Fruit fly (Drosophila melanogaster) whole organism, embryonic: ENCODE results near the gene Yip1d1.
A peak's percentile ranks its signal among the peaks of the same experiment; 100 is the strongest.

Source experiments
- Atf-2 ChIP-seq: fragments of 200-800 bp; sonication (Bioruptor generic); optimal IDR thresholded peaks from 2 replicates; lab custom pipeline; 2016; ENCODE audit warnings: missing biosample characterization, missing genetic modification characterization
- B-H2 ChIP-seq: fragments of 200-800 bp; sonication (Bioruptor generic); optimal IDR thresholded peaks from 2 replicates; lab custom pipeline; 2018; ENCODE audit warnings: missing biosample characterization, mild to moderate bottlenecking, missing genetic modification characterization
- CG10147 ChIP-seq: fragments of 200-800 bp; sonication (Bioruptor generic); optimal IDR thresholded peaks from 2 replicates; lab custom pipeline; 2019; ENCODE audit warnings: missing biosample characterization, mild to moderate bottlenecking, missing genetic modification characterization, moderate library complexity
- CG10209 ChIP-seq: fragments of 200-800 bp; sonication (Bioruptor generic); optimal IDR thresholded peaks from 3 replicates; lab custom pipeline; 2017; ENCODE audit warnings: missing biosample characterization, mild to moderate bottlenecking, missing genetic modification characterization, missing genetic modification reagents
- CG11456 ChIP-seq: fragments of 200-800 bp; sonication (Bioruptor generic); IDR thresholded peaks from 3 replicates; pipeline ENCODE4 v1.3.6; 2022; ENCODE audit warnings: missing biosample characterization, missing genetic modification characterization
- CG11723 ChIP-seq: fragments of 200-800 bp; sonication (Bioruptor generic); optimal IDR thresholded peaks from 2 replicates; lab custom pipeline; 2017; ENCODE audit warnings: missing biosample characterization, mild to moderate bottlenecking, missing genetic modification characterization
- CG12942 ChIP-seq: fragments of 200-800 bp; sonication (Bioruptor generic); optimal IDR thresholded peaks from 3 replicates; lab custom pipeline; 2016; ENCODE audit warnings: missing biosample characterization, missing genetic modification characterization
- CG13424 ChIP-seq: fragments of 200-800 bp; sonication (Bioruptor generic); optimal IDR thresholded peaks from 2 replicates; lab custom pipeline; 2019; ENCODE audit warnings: missing biosample characterization, mild to moderate bottlenecking, missing genetic modification characterization, moderate library complexity
- CG15269 ChIP-seq: fragments of 200-800 bp; sonication (Bioruptor generic); optimal IDR thresholded peaks from 2 replicates; lab custom pipeline; 2018; ENCODE audit warnings: missing biosample characterization, mild to moderate bottlenecking, missing genetic modification characterization, moderate library complexity
- CG1603 ChIP-seq: fragments of 200-800 bp; sonication (Bioruptor generic); optimal IDR thresholded peaks from 2 replicates; lab custom pipeline; 2019; ENCODE audit warnings: missing biosample characterization, mild to moderate bottlenecking, missing genetic modification characterization, moderate library complexity
- CG17385 ChIP-seq: fragments of 200-800 bp; sonication (Bioruptor generic); optimal IDR thresholded peaks from 3 replicates; lab custom pipeline; 2018; ENCODE audit warnings: missing biosample characterization, mild to moderate bottlenecking, missing genetic modification characterization
- CG17829 ChIP-seq: fragments of 200-800 bp; optimal IDR thresholded peaks from 2 replicates; lab custom pipeline; 2019; ENCODE audit warnings: missing biosample characterization, mild to moderate bottlenecking, missing genetic modification characterization, moderate library complexity
- CG18262 ChIP-seq: fragments of 200-800 bp; optimal IDR thresholded peaks from 3 replicates; lab custom pipeline; 2019; ENCODE audit warnings: missing biosample characterization, mild to moderate bottlenecking, missing genetic modification characterization, moderate library complexity
- CG2120 ChIP-seq: fragments of 200-800 bp; sonication (Bioruptor generic); optimal IDR thresholded peaks from 3 replicates; lab custom pipeline; 2016; ENCODE audit warnings: missing biosample characterization, missing genetic modification characterization
- CG2678 ChIP-seq: fragments of 200-800 bp; sonication (Bioruptor generic); optimal IDR thresholded peaks from 3 replicates; lab custom pipeline; 2019; ENCODE audit warnings: missing biosample characterization, mild to moderate bottlenecking, missing genetic modification characterization, moderate library complexity
- CG30020 ChIP-seq: fragments of 200-800 bp; optimal IDR thresholded peaks from 2 replicates; lab custom pipeline; 2019; ENCODE audit warnings: missing biosample characterization, mild to moderate bottlenecking, missing genetic modification characterization, moderate library complexity
- CG30403 ChIP-seq: fragments of 200-800 bp; sonication (Bioruptor generic); optimal IDR thresholded peaks from 3 replicates; lab custom pipeline; 2016; ENCODE audit warnings: missing biosample characterization, missing genetic modification characterization
- CG6689 ChIP-seq: fragments of 200-800 bp; sonication (Bioruptor generic); IDR thresholded peaks from 2 replicates; pipeline ENCODE4 v1.3.6; 2022; ENCODE audit warnings: missing biosample characterization, missing genetic modification characterization
- CG6791 ChIP-seq: fragments of 200-800 bp; sonication (Bioruptor generic); IDR thresholded peaks from 3 replicates; pipeline ENCODE4 v1.3.6; 2022; ENCODE audit warnings: missing biosample characterization, missing genetic modification characterization; ENCODE audit not compliant: partially characterized antibody
- CG7556 ChIP-seq: fragments of 200-800 bp; sonication (Bioruptor generic); optimal IDR thresholded peaks from 2 replicates; lab custom pipeline; 2017; ENCODE audit warnings: missing biosample characterization, mild to moderate bottlenecking, missing genetic modification characterization
- D ChIP-seq, 2 experiments: fragments of 200-800 bp in 1 of 2; fragments of >200 bp in 1 of 2; sonication (Bioruptor generic) in 1 of 2; optimal IDR thresholded peaks; 2 replicates in 1 of 2; 3 replicates in 1 of 2; lab custom pipeline; 2017; ENCODE audit warnings: mild to moderate bottlenecking in 1 of 2, missing biosample characterization in 1 of 2, missing genetic modification characterization in 1 of 2, missing genetic modification reagents in 1 of 2
- Dbx ChIP-seq: fragments of 200-800 bp; sonication (Bioruptor generic); IDR thresholded peaks from 3 replicates; pipeline ENCODE4 v1.3.6; 2022; ENCODE audit warnings: missing biosample characterization, missing genetic modification characterization
- Fer1 ChIP-seq: fragments of 200-800 bp; sonication (Bioruptor generic); optimal IDR thresholded peaks from 2 replicates; lab custom pipeline; 2017; ENCODE audit warnings: missing biosample characterization, mild to moderate bottlenecking, missing genetic modification characterization
- H15 ChIP-seq: fragments of 200-800 bp; sonication (Bioruptor generic); IDR thresholded peaks from 3 replicates; pipeline ENCODE4 v1.3.6; 2022; ENCODE audit warnings: missing biosample characterization, missing genetic modification characterization
- H2.0 ChIP-seq: fragments of 200-800 bp; sonication (Bioruptor generic); IDR thresholded peaks from 2 replicates; pipeline ENCODE4 v1.3.6; 2022; ENCODE audit warnings: missing biosample characterization, missing genetic modification characterization
- Hand ChIP-seq: fragments of 200-800 bp; sonication (Bioruptor generic); optimal IDR thresholded peaks from 2 replicates; lab custom pipeline; 2017; ENCODE audit warnings: mild to moderate bottlenecking, missing biosample characterization, missing genetic modification reagents, missing genetic modification characterization
- Hmr ChIP-seq: fragments of 200-800 bp; sonication (Bioruptor generic); optimal IDR thresholded peaks from 3 replicates; lab custom pipeline; 2017; ENCODE audit warnings: mild to moderate bottlenecking, missing biosample characterization, missing genetic modification reagents, missing genetic modification characterization
- Hr51 ChIP-seq, 2 experiments: fragments of 200-800 bp; sonication (Bioruptor generic); optimal IDR thresholded peaks; 2 replicates in 1 of 2; 3 replicates in 1 of 2; lab custom pipeline; 2016 to 2018; ENCODE audit warnings: missing biosample characterization in 2 of 2, missing genetic modification characterization in 2 of 2, mild to moderate bottlenecking in 1 of 2, moderate library complexity in 1 of 2
- PHDP ChIP-seq: fragments of 200-800 bp; sonication (Bioruptor generic); optimal IDR thresholded peaks from 3 replicates; lab custom pipeline; 2018; ENCODE audit warnings: missing biosample characterization, mild to moderate bottlenecking, missing genetic modification characterization, moderate library complexity
- Sin3A ChIP-seq: fragments of >200 bp; optimal IDR thresholded peaks from 2 replicates; lab custom pipeline; 2018
- Xrp1 ChIP-seq: fragments of 200-800 bp; sonication (Bioruptor generic); IDR thresholded peaks from 2 replicates; pipeline ENCODE4 v1.3.6; 2022; ENCODE audit warnings: missing biosample characterization, missing genetic modification characterization
- aop ChIP-seq: fragments of 200-800 bp; sonication (Bioruptor generic); IDR thresholded peaks from 2 replicates; pipeline ENCODE4 v1.3.6; 2022; ENCODE audit warnings: missing biosample characterization, missing genetic modification characterization
- bowl ChIP-seq: fragments of 200-800 bp; sonication (Bioruptor generic); IDR thresholded peaks from 2 replicates; pipeline ENCODE4 v1.3.6; 2022; ENCODE audit warnings: missing biosample characterization, missing genetic modification characterization
- fd3F ChIP-seq: fragments of 200-800 bp; sonication (Bioruptor generic); optimal IDR thresholded peaks from 2 replicates; lab custom pipeline; 2018; ENCODE audit warnings: missing biosample characterization, mild to moderate bottlenecking, missing genetic modification characterization, moderate library complexity
- gem ChIP-seq: fragments of 200-800 bp; sonication (Bioruptor generic); optimal IDR thresholded peaks from 2 replicates; lab custom pipeline; 2019; ENCODE audit warnings: missing biosample characterization, mild to moderate bottlenecking, missing genetic modification characterization, moderate library complexity
- grau ChIP-seq: fragments of 200-800 bp; optimal IDR thresholded peaks from 3 replicates; lab custom pipeline; 2019; ENCODE audit warnings: missing biosample characterization, mild to moderate bottlenecking, missing genetic modification characterization, moderate library complexity
- grn ChIP-seq: fragments of 200-800 bp; sonication (Bioruptor generic); optimal IDR thresholded peaks from 3 replicates; lab custom pipeline; 2017; ENCODE audit warnings: missing biosample characterization, missing genetic modification characterization
- ken ChIP-seq: fragments of 200-800 bp; sonication (Bioruptor generic); IDR thresholded peaks from 3 replicates; pipeline ENCODE4 v1.3.6; 2022; ENCODE audit warnings: missing biosample characterization, missing genetic modification characterization
- lab ChIP-seq: fragments of 200-800 bp; sonication (Bioruptor generic); optimal IDR thresholded peaks from 3 replicates; lab custom pipeline; 2017; ENCODE audit warnings: missing biosample characterization, missing genetic modification characterization, mild to moderate bottlenecking, moderate library complexity, missing genetic modification reagents
- pan ChIP-seq, 4 experiments: fragments of >200 bp in 3 of 4; fragments of 200-800 bp in 1 of 4; sonication (Bioruptor generic) in 1 of 4; optimal IDR thresholded peaks in 3 of 4; IDR thresholded peaks in 1 of 4; 2 replicates each; pipeline versions ENCODE4 v1.3.6 to Lab custom; 2017 to 2022; ENCODE audit warnings: missing biosample characterization in 2 of 4, missing genetic modification characterization in 2 of 4, mixed read lengths in 1 of 4
- phol ChIP-seq: fragments of 200-800 bp; sonication (Bioruptor generic); optimal IDR thresholded peaks from 3 replicates; lab custom pipeline; 2018; ENCODE audit warnings: missing biosample characterization, mild to moderate bottlenecking, missing genetic modification characterization, moderate library complexity
- pnt ChIP-seq: fragments of 200-800 bp; sonication (Bioruptor generic); optimal IDR thresholded peaks from 3 replicates; lab custom pipeline; 2016; ENCODE audit warnings: missing biosample characterization, missing genetic modification characterization
- row ChIP-seq: fragments of 200-800 bp; sonication (Bioruptor generic); IDR thresholded peaks from 3 replicates; pipeline ENCODE4 v1.3.6; 2022; ENCODE audit warnings: missing biosample characterization, missing genetic modification characterization
- sens ChIP-seq: fragments of 200-800 bp; sonication (Bioruptor generic); peaks from one replicate; lab custom pipeline; 2016; ENCODE audit warnings: missing biosample characterization, missing genetic modification characterization
- tgo ChIP-seq: fragments of 200-800 bp; sonication (Bioruptor generic); IDR thresholded peaks from 3 replicates; pipeline ENCODE4 v1.3.6; 2022; ENCODE audit warnings: missing biosample characterization, missing genetic modification characterization
- twi ChIP-seq: fragments of 200-800 bp; optimal IDR thresholded peaks from 2 replicates; lab custom pipeline; 2019; ENCODE audit warnings: missing biosample characterization, mild to moderate bottlenecking, missing genetic modification characterization, moderate library complexity
- vvl ChIP-seq: fragments of 200-800 bp; sonication (Bioruptor generic); IDR thresholded peaks from 2 replicates; pipeline ENCODE4 v1.3.6; 2022; ENCODE audit warnings: missing biosample characterization, missing genetic modification characterization

Gene Yip1d1

DNA sequence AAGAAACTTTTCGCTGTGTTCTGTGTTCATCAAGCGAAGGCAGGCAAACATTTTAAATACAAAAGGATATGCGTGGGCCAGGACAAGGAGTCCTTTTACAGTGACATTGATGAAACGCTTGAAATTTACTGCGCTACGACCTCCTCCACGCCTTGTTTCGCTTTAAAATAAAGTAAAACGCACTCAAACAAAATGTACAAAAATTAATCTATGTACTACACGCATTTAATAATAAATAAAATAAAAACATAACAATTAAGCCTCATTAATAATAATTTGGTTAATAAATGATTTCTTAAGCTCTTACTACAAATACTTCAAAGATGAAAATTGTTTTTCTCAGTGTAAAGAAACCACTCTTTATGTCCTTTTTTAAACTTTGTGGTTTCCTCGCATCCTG lies 15.4 kb downstream of the Yip1d1 start (continued):
- TF ChIP-seq pan (optimal IDR thresholded peaks at IDR 0.05; lab: Kevin White, UChicago) (no peak), pan (GFP tag; optimal IDR thresholded peaks at IDR 0.05 in 1 of 2, IDR thresholded peaks at IDR 0.05 in 1 of 2) (peak in 1 of 2 experiments; percentile 10), B-H2 (no peak), CG11723 (GFP tag; lab: Kevin White, UChicago) (no peak), twi (tag; lab: Kevin White, UChicago) (no peak), CG30020 (tag; lab: Kevin White, UChicago) (no peak), CG6791 (GFP tag; lab: Robert Waterston, UW) (no peak), gem (tag; lab: Kevin White, UChicago) (peak; percentile 33)

DNA sequence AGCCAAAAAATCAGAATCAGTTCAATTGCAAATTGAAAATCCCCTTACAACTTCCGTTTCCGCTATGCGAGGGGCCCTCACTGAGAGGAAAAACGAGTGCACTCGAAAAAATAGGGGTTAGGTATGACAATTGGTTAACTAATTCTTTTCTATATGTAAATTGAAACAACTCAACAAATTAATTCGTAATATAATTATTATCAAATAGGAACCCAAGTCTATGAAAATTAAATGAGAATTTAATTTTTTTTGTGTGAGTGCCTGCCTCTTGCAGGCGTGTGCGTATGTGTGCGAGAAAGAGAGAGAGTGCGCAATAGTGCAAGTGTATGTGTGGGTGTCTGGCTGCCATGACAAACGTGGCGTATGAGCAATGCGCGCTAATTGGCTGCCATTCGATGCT lies 18.3 kb downstream of the Yip1d1 start:
- TF ChIP-seq pnt (GFP tag; lab: Kevin White, UChicago) = no peak
- peak; percentile 6 for TF ChIP-seq Hand (GFP tag; lab: Kevin White, UChicago)
- peak; percentile 25 for TF ChIP-seq CG15269 (tag; lab: Kevin White, UChicago)
- TF ChIP-seq CG7556 (GFP tag; lab: Kevin White, UChicago) = peak; percentile 8
- no peak for TF ChIP-seq Dbx
- TF ChIP-seq CG10209 = peak; percentile 2
- TF ChIP-seq CG13424 (tag; lab: Kevin White, UChicago) = peak; percentile 5
- TF ChIP-seq Hr51 (GFP tag; optimal IDR thresholded peaks at IDR 0.05; lab: Kevin White, UChicago) = peak in 1 of 2 experiments; percentile 21
- TF ChIP-seq bowl = no peak
- TF ChIP-seq tgo = peak; percentile 18; the same call in 1 of the 3 replicates
- TF ChIP-seq Xrp1 (GFP tag; lab: Robert Waterston, UW) = peak; percentile 42; the same call in 1 of the 2 replicates
- peak; percentile 23 for TF ChIP-seq grau (tag; lab: Kevin White, UChicago)
- TF ChIP-seq PHDP (tag; lab: Kevin White, UChicago) = peak; percentile 43
- TF ChIP-seq H15 (GFP tag; lab: Robert Waterston, UW) = 0 out of 3 replicates have a peak, but pooled peaks have one; percentile 17
- TF ChIP-seq CG2678 = peak; percentile 25
- TF ChIP-seq D (optimal IDR thresholded peaks at IDR 0.05; lab: Kevin White, UChicago) = no peak
- no peak for TF ChIP-seq D (GFP tag; optimal IDR thresholded peaks at IDR 0.05; lab: Kevin White, UChicago)
- peak; percentile 28 for TF ChIP-seq phol (tag; lab: Kevin White, UChicago)
- peak; percentile 50; the same call in 1 of the 2 replicates for TF ChIP-seq CG6689 (GFP tag; lab: Robert Waterston, UW)
- peak; percentile 37; the same call in 1 of the 2 replicates for TF ChIP-seq H2.0
- TF ChIP-seq lab (GFP tag; lab: Kevin White, UChicago) = peak; percentile 23
- no peak for TF ChIP-seq fd3F (GFP tag; lab: Kevin White, UChicago)
- 0 out of 3 replicates have a peak, but pooled peaks have one; percentile 57 for TF ChIP-seq CG11456
- no peak for TF ChIP-seq CG17829 (tag; lab: Kevin White, UChicago)
- TF ChIP-seq CG12942 = no peak
- TF ChIP-seq CG30403 (GFP tag; lab: Kevin White, UChicago) = peak; percentile 30
- TF ChIP-seq gem (tag; lab: Kevin White, UChicago) = peak; percentile 53
- TF ChIP-seq sens = peak; percentile 66
- TF ChIP-seq grn (GFP tag; lab: Kevin White, UChicago) = no peak
- no peak for TF ChIP-seq aop (GFP tag; lab: Robert Waterston, UW)
- TF ChIP-seq CG1603 (tag; lab: Kevin White, UChicago) = no peak
- peak; percentile 17 for TF ChIP-seq CG2120 (GFP tag; lab: Kevin White, UChicago)
- peak; percentile 7 for TF ChIP-seq Fer1 (GFP tag; lab: Kevin White, UChicago)
- 0 out of 3 replicates have a peak, but pooled peaks have one; percentile 20 for TF ChIP-seq ken (GFP tag; lab: Robert Waterston, UW)
- 0 out of 2 replicates have a peak, but pooled peaks have one; percentile 29 for TF ChIP-seq vvl (GFP tag; lab: Robert Waterston, UW)
- TF ChIP-seq CG10147 (GFP tag; lab: Kevin White, UChicago) = no peak
- peak; percentile 24 for TF ChIP-seq CG18262 (tag; lab: Kevin White, UChicago)
- peak; percentile 42 for TF ChIP-seq Hmr
- 0 out of 3 replicates have a peak, but pooled peaks have one; percentile 40 for TF ChIP-seq row (GFP tag; lab: Robert Waterston, UW)
- no peak for TF ChIP-seq Atf-2
- TF ChIP-seq CG17385 (GFP tag; lab: Kevin White, UChicago) = no peak
- no peak for TF ChIP-seq Sin3A (lab: Kevin White, UChicago)
